Worm (Caenorhabditis elegans) whole organism, L1 larva: ENCODE data around the gene dpy-17.

Experiments used
- C04F5.9 ChIP-seq: sonication (generic microtip); optimal IDR thresholded peaks from 2 replicates; lab custom pipeline; 2016; ENCODE audit warnings: missing genetic modification characterization, missing compliant biosample characterization
- F16B12.6 ChIP-seq: fragments of 150-350 bp; optimal IDR thresholded peaks from 2 replicates; lab custom pipeline; 2014; ENCODE audit warnings: missing biosample characterization, missing genetic modification characterization
- alr-1 ChIP-seq: fragments of 200-800 bp; sonication (Bioruptor generic); optimal IDR thresholded peaks from 2 replicates; lab custom pipeline; 2018; ENCODE audit warnings: borderline replicate concordance, mild to moderate bottlenecking, missing genetic modification characterization, missing compliant biosample characterization
- ama-1 ChIP-seq: fragments of 150-350 bp; optimal IDR thresholded peaks from 2 replicates; lab custom pipeline; 2014
- blmp-1 ChIP-seq: fragments of 150-350 bp; optimal IDR thresholded peaks from 2 replicates; lab custom pipeline; 2014; ENCODE audit warnings: missing biosample characterization, missing genetic modification characterization
- ceh-82 ChIP-seq, 3 experiments: fragments of 150-350 bp in 1 of 3; sonication (generic microtip) in 2 of 3; optimal IDR thresholded peaks; 2 replicates each; lab custom pipeline; 2014 to 2017; ENCODE audit warnings: missing biosample characterization in 3 of 3, missing genetic modification characterization in 3 of 3
- lin-13 ChIP-seq: fragments of 150-350 bp; optimal IDR thresholded peaks from 2 replicates; lab custom pipeline; 2014; ENCODE audit warnings: missing biosample characterization, missing genetic modification reagents, missing genetic modification characterization
- nhr-11 ChIP-seq: fragments of 150-350 bp; optimal IDR thresholded peaks from 2 replicates; lab custom pipeline; 2014; ENCODE audit warnings: missing biosample characterization, missing genetic modification characterization
- nhr-237 ChIP-seq: fragments of 150-350 bp; optimal IDR thresholded peaks from 2 replicates; lab custom pipeline; 2014; ENCODE audit warnings: missing biosample characterization, missing genetic modification characterization
- nhr-90 ChIP-seq: sonication (generic microtip); optimal IDR thresholded peaks from 2 replicates; lab custom pipeline; 2016; ENCODE audit warnings: mild to moderate bottlenecking, missing genetic modification characterization, missing compliant biosample characterization; ENCODE audit not compliant: poor library complexity
- pqm-1 ChIP-seq: sonication (generic microtip); optimal IDR thresholded peaks from 3 replicates; lab custom pipeline; 2017; ENCODE audit warnings: missing biosample characterization, missing genetic modification characterization

- TF ChIP-seq lin-13 (GFP tag; lab: Kevin White, UChicago) (no peak), C04F5.9 (no peak), blmp-1 (no peak), nhr-11 (no peak), nhr-90 (no peak), pqm-1 (tag; lab: Kevin White, UChicago) (no peak), ceh-82 (tag; optimal IDR thresholded peaks at IDR 0.05; lab: Kevin White, UChicago) (no peak), alr-1 (tag; lab: Kevin White, UChicago) (no peak), ama-1 (no peak), F16B12.6 (tag; lab: Kevin White, UChicago) (no peak), nhr-237 (no peak)
These were observed 8.3 kb upstream of the dpy-17 start for ce11 chrIII:5098740-5099276.
